Fruit fly (Drosophila melanogaster) whole organism, prepupa: Measurements from ENCODE around the gene CG42634.

Source experiments
- CG10631 ChIP-seq: fragments of 200-800 bp; sonication (Bioruptor generic); optimal IDR thresholded peaks from 2 replicates; lab custom pipeline; 2016; ENCODE audit warnings: missing biosample characterization, missing genetic modification characterization
- CG11294 ChIP-seq: fragments of 200-800 bp; sonication (Bioruptor generic); IDR thresholded peaks from 2 replicates; pipeline ENCODE4 v1.3.6; 2022; ENCODE audit warnings: missing biosample characterization, missing genetic modification characterization
- CG15336 ChIP-seq: fragments of 200-800 bp; sonication (Bioruptor generic); IDR thresholded peaks from 2 replicates; pipeline ENCODE4 v1.3.6; 2022; ENCODE audit warnings: missing biosample characterization, missing genetic modification characterization
- CG1621 ChIP-seq: fragments of 200-800 bp; sonication (Bioruptor generic); optimal IDR thresholded peaks from 3 replicates; lab custom pipeline; 2018; ENCODE audit warnings: missing biosample characterization, mild to moderate bottlenecking, missing genetic modification characterization
- CG16779 ChIP-seq: fragments of 200-800 bp; sonication (Bioruptor generic); optimal IDR thresholded peaks from 3 replicates; lab custom pipeline; 2017; ENCODE audit warnings: missing biosample characterization, mild to moderate bottlenecking, missing genetic modification characterization
- CG31627 ChIP-seq: fragments of 200-800 bp; sonication (Bioruptor generic); optimal IDR thresholded peaks from 3 replicates; lab custom pipeline; 2016; ENCODE audit warnings: missing biosample characterization, missing genetic modification characterization
- CG34406 ChIP-seq: fragments of 200-800 bp; sonication (Bioruptor generic); optimal IDR thresholded peaks from 3 replicates; lab custom pipeline; 2016; ENCODE audit warnings: missing biosample characterization, missing genetic modification characterization
- CG3919 ChIP-seq: fragments of 200-800 bp; sonication (Bioruptor generic); optimal IDR thresholded peaks from 3 replicates; lab custom pipeline; 2016; ENCODE audit warnings: missing biosample characterization, missing genetic modification characterization
- CG4318 ChIP-seq: fragments of 200-800 bp; sonication (Bioruptor generic); optimal IDR thresholded peaks from 3 replicates; lab custom pipeline; 2017; ENCODE audit warnings: missing biosample characterization, mild to moderate bottlenecking, missing genetic modification characterization
- CG6163 ChIP-seq: fragments of 200-800 bp; sonication (Bioruptor generic); IDR thresholded peaks from 3 replicates; pipeline ENCODE4 v1.3.6; 2022; ENCODE audit warnings: missing biosample characterization, missing genetic modification characterization
- CG6792 ChIP-seq: fragments of 200-800 bp; sonication (Bioruptor generic); optimal IDR thresholded peaks from 3 replicates; lab custom pipeline; 2016; ENCODE audit warnings: missing biosample characterization, missing genetic modification characterization
- CG6808 ChIP-seq: fragments of 200-800 bp; sonication (Bioruptor generic); optimal IDR thresholded peaks from 3 replicates; lab custom pipeline; 2017; ENCODE audit warnings: missing biosample characterization, missing genetic modification characterization, mild to moderate bottlenecking, moderate library complexity, missing genetic modification reagents
- CG6854 ChIP-seq: fragments of 200-800 bp; sonication (Bioruptor generic); optimal IDR thresholded peaks from 2 replicates; lab custom pipeline; 2017; ENCODE audit warnings: missing biosample characterization, mild to moderate bottlenecking, missing genetic modification characterization
- CG7368 ChIP-seq: fragments of 200-800 bp; sonication (Bioruptor generic); optimal IDR thresholded peaks from 3 replicates; lab custom pipeline; 2016; ENCODE audit warnings: missing biosample characterization, missing genetic modification characterization
- CG8119 ChIP-seq: fragments of 200-800 bp; sonication (Bioruptor generic); IDR thresholded peaks from 3 replicates; pipeline ENCODE4 v1.3.6; 2022; ENCODE audit warnings: missing biosample characterization, missing genetic modification characterization
- CG8319 ChIP-seq: fragments of 200-800 bp; sonication (Bioruptor generic); optimal IDR thresholded peaks from 3 replicates; lab custom pipeline; 2016; ENCODE audit warnings: missing biosample characterization, missing genetic modification characterization
- CG8632 ChIP-seq: fragments of 200-800 bp; sonication (Bioruptor generic); optimal IDR thresholded peaks from 3 replicates; lab custom pipeline; 2016; ENCODE audit warnings: missing biosample characterization, missing genetic modification characterization
- Eip75B ChIP-seq: fragments of 200-800 bp; sonication (Bioruptor generic); optimal IDR thresholded peaks from 3 replicates; lab custom pipeline; 2016; ENCODE audit warnings: missing biosample characterization, missing genetic modification characterization
- Ets21C ChIP-seq: fragments of 200-800 bp; sonication (Bioruptor generic); optimal IDR thresholded peaks from 3 replicates; lab custom pipeline; 2016; ENCODE audit warnings: missing biosample characterization, missing genetic modification characterization
- Ets96B ChIP-seq: fragments of 200-800 bp; optimal IDR thresholded peaks from 2 replicates; lab custom pipeline; 2019; ENCODE audit warnings: missing biosample characterization, mild to moderate bottlenecking, missing genetic modification characterization, moderate library complexity
- Hr38 ChIP-seq: sonication (Bioruptor generic); optimal IDR thresholded peaks from 2 replicates; lab custom pipeline; 2016; ENCODE audit warnings: missing biosample characterization, missing genetic modification characterization
- Hr39 ChIP-seq: fragments of 200-800 bp; sonication (Bioruptor generic); optimal IDR thresholded peaks from 2 replicates; lab custom pipeline; 2016; ENCODE audit warnings: missing biosample characterization, missing genetic modification characterization
- Hr4 ChIP-seq: fragments of 200-800 bp; sonication (Bioruptor generic); optimal IDR thresholded peaks from 3 replicates; lab custom pipeline; 2016; ENCODE audit warnings: missing biosample characterization, missing genetic modification characterization
- Lpt ChIP-seq: fragments of 200-800 bp; sonication (Bioruptor generic); optimal IDR thresholded peaks from 3 replicates; lab custom pipeline; 2016; ENCODE audit warnings: missing biosample characterization, missing genetic modification characterization
- Met ChIP-seq: fragments of 200-800 bp; sonication (Bioruptor generic); optimal IDR thresholded peaks from 3 replicates; lab custom pipeline; 2016; ENCODE audit warnings: missing biosample characterization, missing genetic modification characterization
- OdsH ChIP-seq: fragments of 200-800 bp; sonication (Bioruptor generic); optimal IDR thresholded peaks from 3 replicates; lab custom pipeline; 2016; ENCODE audit warnings: missing biosample characterization, missing genetic modification characterization
- Smox ChIP-seq: fragments of 200-800 bp; sonication (Bioruptor generic); optimal IDR thresholded peaks from 3 replicates; lab custom pipeline; 2016; ENCODE audit warnings: missing biosample characterization, missing genetic modification characterization
- Sox14 ChIP-seq: fragments of 200-800 bp; sonication (Bioruptor generic); optimal IDR thresholded peaks from 3 replicates; lab custom pipeline; 2016; ENCODE audit warnings: missing biosample characterization, missing genetic modification characterization
- Sox15 ChIP-seq: fragments of 200-800 bp; sonication (Bioruptor generic); optimal IDR thresholded peaks from 3 replicates; lab custom pipeline; 2016; ENCODE audit warnings: missing biosample characterization, missing genetic modification characterization
- acj6 ChIP-seq: fragments of 200-800 bp; sonication (Bioruptor generic); optimal IDR thresholded peaks from 3 replicates; lab custom pipeline; 2016; ENCODE audit warnings: missing biosample characterization, missing genetic modification characterization
- dac ChIP-seq: fragments of 200-800 bp; sonication (Bioruptor generic); optimal IDR thresholded peaks from 2 replicates; lab custom pipeline; 2017; ENCODE audit warnings: missing biosample characterization, mild to moderate bottlenecking, missing genetic modification characterization
- eg ChIP-seq: fragments of 200-800 bp; sonication (Bioruptor generic); IDR thresholded peaks from 3 replicates; pipeline ENCODE4 v1.3.6; 2022; ENCODE audit warnings: missing biosample characterization, missing genetic modification characterization
- fd59A ChIP-seq: fragments of 200-800 bp; sonication (Bioruptor generic); optimal IDR thresholded peaks from 2 replicates; lab custom pipeline; 2017; ENCODE audit warnings: missing biosample characterization, mild to moderate bottlenecking, missing genetic modification characterization, missing genetic modification reagents
- lz ChIP-seq: fragments of 200-800 bp; sonication (Bioruptor generic); optimal IDR thresholded peaks from 3 replicates; lab custom pipeline; 2016; ENCODE audit warnings: missing biosample characterization, missing genetic modification characterization
- salr ChIP-seq, 2 experiments: fragments of 200-800 bp; sonication (Bioruptor generic); optimal IDR thresholded peaks; 3 replicates each; lab custom pipeline; 2016 to 2018; ENCODE audit warnings: missing biosample characterization in 2 of 2, missing genetic modification characterization in 2 of 2, mild to moderate bottlenecking in 1 of 2
- spab ChIP-seq: fragments of 200-800 bp; sonication (Bioruptor generic); optimal IDR thresholded peaks from 2 replicates; lab custom pipeline; 2017; ENCODE audit warnings: missing biosample characterization, mild to moderate bottlenecking, missing genetic modification characterization, missing genetic modification reagents
- ss ChIP-seq, 2 experiments: fragments of 200-800 bp; sonication (Bioruptor generic); optimal IDR thresholded peaks; 2 replicates in 1 of 2; 3 replicates in 1 of 2; lab custom pipeline; 2017 to 2018; ENCODE audit warnings: mild to moderate bottlenecking in 2 of 2, missing biosample characterization in 2 of 2, missing genetic modification characterization in 2 of 2, moderate library complexity in 1 of 2
- svp ChIP-seq: fragments of 200-800 bp; sonication (Bioruptor generic); peaks from one replicate; lab custom pipeline; 2016; ENCODE audit warnings: missing biosample characterization, missing genetic modification characterization
- topi ChIP-seq: fragments of 200-800 bp; sonication (Bioruptor generic); optimal IDR thresholded peaks from 3 replicates; lab custom pipeline; 2016; ENCODE audit warnings: missing biosample characterization, missing genetic modification characterization
- vri ChIP-seq: fragments of 200-800 bp; sonication (Bioruptor generic); optimal IDR thresholded peaks from 3 replicates; lab custom pipeline; 2016; ENCODE audit warnings: missing biosample characterization, mild to moderate bottlenecking, missing genetic modification characterization

CG42634 gene

dm6 chr2L:18007635-18008034 is at the start of gene CG42634, which contains the start of gene CG42635:
Gene CG42634, plus strand, starts transcription at chr2L:18007935.
Gene CG42635, plus strand, starts transcription at chr2L:18007935.
- no peak for TF ChIP-seq spab (GFP tag; lab: Kevin White, UChicago)
- TF ChIP-seq acj6 (GFP tag; lab: Kevin White, UChicago): no peak
- no peak for TF ChIP-seq CG16779 (tag; lab: Kevin White, UChicago)
- no peak for TF ChIP-seq eg (GFP tag; lab: Robert Waterston, UW)
- TF ChIP-seq Ets21C (GFP tag; lab: Kevin White, UChicago): no peak
- TF ChIP-seq, all 60 proteins: peak for 0

dm6 chr2L:17958306-17958705 is 49.4 kb upstream of the CG42634 start:
- TF ChIP-seq CG6792 (GFP tag; lab: Kevin White, UChicago): no peak
- no peak for TF ChIP-seq CG1621 (tag; lab: Kevin White, UChicago)
- TF ChIP-seq CG16779 (tag; lab: Kevin White, UChicago): no peak
- TF ChIP-seq Ets21C (GFP tag; lab: Kevin White, UChicago): no peak
- no peak for TF ChIP-seq eg (GFP tag; lab: Robert Waterston, UW)
- TF ChIP-seq Met (GFP tag; lab: Kevin White, UChicago): no peak
- TF ChIP-seq CG8319: no peak
- no peak for TF ChIP-seq CG11294 (GFP tag; lab: Robert Waterston, UW)

- no peak for TF ChIP-seq CG6854 (GFP tag; lab: Kevin White, UChicago)
- TF ChIP-seq Hr4 (GFP tag; lab: Kevin White, UChicago): no peak
- no peak for TF ChIP-seq Hr38
- TF ChIP-seq CG1621 (tag; lab: Kevin White, UChicago): no peak
- no peak for TF ChIP-seq Ets96B (tag; lab: Kevin White, UChicago)
- TF ChIP-seq Sox15: no peak
- TF ChIP-seq OdsH (GFP tag; lab: Kevin White, UChicago): no peak
- TF ChIP-seq CG34406 (GFP tag; lab: Kevin White, UChicago): no peak
- no peak for TF ChIP-seq Sox14
- TF ChIP-seq Met (GFP tag; lab: Kevin White, UChicago): no peak
- no peak for TF ChIP-seq CG15336 (GFP tag; lab: Robert Waterston, UW)
- TF ChIP-seq lz: no peak
- no peak for TF ChIP-seq CG7368 (GFP tag; lab: Kevin White, UChicago)
- no peak for TF ChIP-seq CG16779 (tag; lab: Kevin White, UChicago)
- no peak for TF ChIP-seq fd59A (GFP tag; lab: Kevin White, UChicago)
- no peak for TF ChIP-seq CG6808 (GFP tag; lab: Kevin White, UChicago)
- no peak for TF ChIP-seq dac (GFP tag; lab: Kevin White, UChicago)
- TF ChIP-seq Lpt (GFP tag; lab: Kevin White, UChicago): no peak
- TF ChIP-seq CG8632 (GFP tag; lab: Kevin White, UChicago): no peak
- no peak for TF ChIP-seq topi (GFP tag; lab: Kevin White, UChicago)
Observed at dm6 chr2L:17960214-17960613, 47.5 kb upstream of the CG42634 start.

dm6 chr2L:17963071-17963567 is 44.6 kb upstream of the CG42634 start, which contains the start of gene CG5674:
Gene CG5674, plus strand, starts transcription at chr2L:17963379.
- TF ChIP-seq Hr4 (GFP tag; lab: Kevin White, UChicago) (peak; percentile 39), CG10631 (peak; percentile 45), Met (GFP tag; lab: Kevin White, UChicago) (no peak), CG6163 (peak; percentile 57; the same call in 2 of the 3 replicates), vri (no peak), salr (GFP tag; optimal IDR thresholded peaks at IDR 0.05; lab: Kevin White, UChicago) (peak in 1 of 2 experiments; percentile 20), Smox (peak; percentile 28), fd59A (GFP tag; lab: Kevin White, UChicago) (no peak), CG3919 (peak; percentile 40), Ets21C (GFP tag; lab: Kevin White, UChicago) (peak; percentile 16), eg (GFP tag; lab: Robert Waterston, UW) (peak; percentile 57; the same call in 1 of the 3 replicates), svp (GFP tag; lab: Kevin White, UChicago) (peak; percentile 55), CG4318 (GFP tag; lab: Kevin White, UChicago) (peak; percentile 11), CG8119 (0 out of 3 replicates have a peak, but pooled peaks have one; percentile 29), Hr39 (peak; percentile 30), ss (GFP tag; optimal IDR thresholded peaks at IDR 0.05; lab: Kevin White, UChicago) (no peak), CG11294 (GFP tag; lab: Robert Waterston, UW) (0 out of 2 replicates have a peak, but pooled peaks have one; percentile 22), Eip75B (no peak), lz (peak; percentile 34), CG31627 (GFP tag; lab: Kevin White, UChicago) (peak; percentile 48), Sox14 (peak; percentile 75), acj6 (GFP tag; lab: Kevin White, UChicago) (no peak)
